Fruit fly (Drosophila melanogaster) whole organism: ENCODE measurements around the gene CG31875.
A peak's percentile ranks its signal among the peaks of the same experiment; 100 is the strongest.

Experiments
- CG8478 ChIP-seq: fragments of >200 bp; optimal IDR thresholded peaks from 2 replicates; lab custom pipeline; 2018; ENCODE audit warnings: inconsistent platforms
- Dll ChIP-seq: fragments of >200 bp; optimal IDR thresholded peaks from 2 replicates; lab custom pipeline; 2017
- EcR ChIP-seq, 2 experiments: fragments of >200 bp; optimal IDR thresholded peaks; 2 replicates each; lab custom pipeline; 2017; ENCODE audit warnings: missing biosample characterization in 2 of 2, missing genetic modification characterization in 2 of 2, missing genetic modification reagents in 2 of 2
- pan ChIP-seq: fragments of >200 bp; optimal IDR thresholded peaks from 2 replicates; lab custom pipeline; 2017
- psq ChIP-seq: fragments of >200 bp; optimal IDR thresholded peaks from 2 replicates; lab custom pipeline; 2017
- usp ChIP-seq: fragments of >200 bp; optimal IDR thresholded peaks from 2 replicates; lab custom pipeline; 2017; ENCODE audit warnings: missing biosample characterization, missing genetic modification characterization, mixed read lengths

The CG31875 gene

dm6 chr2L:9968201-9968727 lies 34.3 kb downstream of the CG31875 start:
- TF ChIP-seq EcR (GFP tag; optimal IDR thresholded peaks at IDR 0.05; lab: Kevin White, UChicago) (no peak), CG8478 (lab: Kevin White, UChicago) (no peak), usp (GFP tag; lab: Kevin White, UChicago) (no peak), pan (lab: Kevin White, UChicago) (no peak), psq (lab: Kevin White, UChicago) (no peak), Dll (lab: Kevin White, UChicago) (no peak)

DNA sequence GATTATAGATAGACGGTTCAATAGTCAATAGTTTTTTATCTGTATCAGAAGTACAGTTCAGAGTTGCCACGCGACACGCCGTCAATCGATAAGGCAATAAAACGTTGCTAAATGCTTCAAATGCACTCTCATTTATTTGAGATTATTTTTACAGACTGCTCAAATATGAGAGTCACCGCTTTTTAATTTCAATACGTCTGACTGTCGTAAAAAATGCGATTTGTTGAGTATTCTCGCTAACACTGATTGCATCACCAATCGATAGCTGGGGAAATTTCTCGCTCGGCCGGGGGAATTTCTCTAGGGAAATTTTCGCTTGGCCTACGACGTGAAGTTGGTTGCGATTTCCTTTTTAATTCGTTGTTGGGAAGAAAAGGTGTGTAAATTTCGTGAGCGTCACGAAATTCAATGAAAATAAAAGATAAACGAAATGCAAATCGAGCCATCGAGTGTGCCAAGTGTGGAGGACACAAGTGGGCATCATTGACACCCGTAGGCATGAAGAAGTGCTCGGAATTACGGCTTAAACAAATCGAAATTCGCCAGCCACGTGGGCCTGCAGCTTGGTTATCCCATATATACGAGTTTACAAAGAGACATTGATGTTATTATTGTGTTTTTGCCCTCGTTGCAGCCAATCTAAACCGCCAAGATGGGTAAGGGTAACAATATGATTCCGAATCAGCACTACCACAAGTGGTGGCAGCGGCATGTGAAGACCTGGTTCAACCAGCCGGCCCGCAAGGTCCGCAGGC lies 35.4 kb downstream of the CG31875 start, which contains the start of the genes Dref and RpL13:
Gene Dref (minus strand): TSS at position 247 of the 755 bp plus-strand sequence.
Gene RpL13 (plus strand): TSS at position 331 of the 755 bp plus-strand sequence.
- TF ChIP-seq usp (GFP tag; lab: Kevin White, UChicago) (no peak), CG8478 (lab: Kevin White, UChicago) (no peak), psq (lab: Kevin White, UChicago) (no peak), pan (lab: Kevin White, UChicago) (no peak), EcR (GFP tag; optimal IDR thresholded peaks at IDR 0.05; lab: Kevin White, UChicago) (no peak), Dll (lab: Kevin White, UChicago) (no peak)

dm6 chr2L:9963603-9964042 lies 38.9 kb downstream of the CG31875 start, which contains the start of gene CG5850:
Gene CG5850, minus strand, starts transcription at chr2L:9963949.
- TF ChIP-seq pan (lab: Kevin White, UChicago) (no peak), Dll (lab: Kevin White, UChicago) (no peak), psq (lab: Kevin White, UChicago) (no peak), CG8478 (lab: Kevin White, UChicago) (no peak), EcR (GFP tag; optimal IDR thresholded peaks at IDR 0.05; lab: Kevin White, UChicago) (no peak), usp (GFP tag; lab: Kevin White, UChicago) (no peak)

DNA sequence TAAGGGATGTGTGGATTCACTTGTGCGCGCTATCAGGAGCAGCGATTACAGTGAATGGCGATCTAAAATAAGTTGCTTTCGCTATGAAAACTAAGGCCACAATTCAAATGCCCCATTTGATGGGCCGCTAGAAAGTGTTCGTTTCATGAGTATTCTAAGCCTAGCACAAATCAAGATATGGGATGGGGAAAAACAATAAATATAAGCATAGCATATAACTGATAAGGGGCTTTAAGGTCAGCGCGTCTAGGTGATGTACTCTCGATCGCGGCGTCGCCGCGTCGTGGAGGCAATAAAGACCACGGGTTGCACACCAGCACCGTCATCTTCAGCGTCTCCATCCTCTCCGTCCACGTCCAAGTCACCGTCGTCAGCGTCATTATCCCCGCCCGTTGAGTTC lies 41.8 kb downstream of the CG31875 start:
- TF ChIP-seq usp (GFP tag; lab: Kevin White, UChicago) (no peak), psq (lab: Kevin White, UChicago) (no peak), pan (lab: Kevin White, UChicago) (no peak), CG8478 (lab: Kevin White, UChicago) (no peak), EcR (GFP tag; optimal IDR thresholded peaks at IDR 0.05; lab: Kevin White, UChicago) (no peak), Dll (lab: Kevin White, UChicago) (no peak)

- no peak for TF ChIP-seq Dll (lab: Kevin White, UChicago)
- TF ChIP-seq pan (lab: Kevin White, UChicago) = peak; percentile 96
Observed at dm6 chr2L:9956993-9957652, 45.4 kb downstream of the CG31875 start, which contains the start of the genes CG4658 and CG5846. Gene CG4658, plus strand, starts transcription at chr2L:9957132. Gene CG5846, minus strand, starts transcription at chr2L:9957237.

dm6 chr2L:9954696-9955095 lies 47.8 kb downstream of the CG31875 start:
- TF ChIP-seq EcR (GFP tag; optimal IDR thresholded peaks at IDR 0.05; lab: Kevin White, UChicago) (no peak), pan (lab: Kevin White, UChicago) (no peak), CG8478 (lab: Kevin White, UChicago) (no peak), usp (GFP tag; lab: Kevin White, UChicago) (no peak), Dll (lab: Kevin White, UChicago) (no peak), psq (lab: Kevin White, UChicago) (no peak)

DNA sequence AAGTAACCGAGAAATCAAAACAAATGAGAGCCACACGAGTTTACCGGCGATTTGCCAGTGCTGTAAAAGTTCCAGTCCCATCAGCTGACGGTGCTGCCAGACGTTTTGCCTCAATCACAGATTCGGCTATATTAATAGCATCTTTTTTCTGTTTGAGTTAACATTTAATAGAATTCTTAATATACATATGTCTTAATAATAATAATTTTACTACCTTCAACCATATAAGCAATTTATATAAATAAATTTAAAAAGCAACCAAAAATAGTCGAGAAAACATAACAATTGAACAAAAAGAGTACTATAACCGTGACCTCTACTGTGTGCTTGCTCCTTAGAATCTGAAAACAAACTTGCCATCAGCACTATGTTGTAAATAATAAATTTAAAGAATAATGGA lies 48.4 kb downstream of the CG31875 start, which contains the start of the genes CG13126 and CG4709:
Gene CG13126 (minus strand): TSS at position 63 of the 400 bp plus-strand sequence.
Gene CG4709 (plus strand): TSS at position 207 of the 400 bp plus-strand sequence.
- TF ChIP-seq pan (lab: Kevin White, UChicago) (no peak), Dll (lab: Kevin White, UChicago) (no peak), psq (lab: Kevin White, UChicago) (no peak), usp (GFP tag; lab: Kevin White, UChicago) (no peak), EcR (GFP tag; optimal IDR thresholded peaks at IDR 0.05; lab: Kevin White, UChicago) (no peak), CG8478 (lab: Kevin White, UChicago) (no peak)

DNA sequence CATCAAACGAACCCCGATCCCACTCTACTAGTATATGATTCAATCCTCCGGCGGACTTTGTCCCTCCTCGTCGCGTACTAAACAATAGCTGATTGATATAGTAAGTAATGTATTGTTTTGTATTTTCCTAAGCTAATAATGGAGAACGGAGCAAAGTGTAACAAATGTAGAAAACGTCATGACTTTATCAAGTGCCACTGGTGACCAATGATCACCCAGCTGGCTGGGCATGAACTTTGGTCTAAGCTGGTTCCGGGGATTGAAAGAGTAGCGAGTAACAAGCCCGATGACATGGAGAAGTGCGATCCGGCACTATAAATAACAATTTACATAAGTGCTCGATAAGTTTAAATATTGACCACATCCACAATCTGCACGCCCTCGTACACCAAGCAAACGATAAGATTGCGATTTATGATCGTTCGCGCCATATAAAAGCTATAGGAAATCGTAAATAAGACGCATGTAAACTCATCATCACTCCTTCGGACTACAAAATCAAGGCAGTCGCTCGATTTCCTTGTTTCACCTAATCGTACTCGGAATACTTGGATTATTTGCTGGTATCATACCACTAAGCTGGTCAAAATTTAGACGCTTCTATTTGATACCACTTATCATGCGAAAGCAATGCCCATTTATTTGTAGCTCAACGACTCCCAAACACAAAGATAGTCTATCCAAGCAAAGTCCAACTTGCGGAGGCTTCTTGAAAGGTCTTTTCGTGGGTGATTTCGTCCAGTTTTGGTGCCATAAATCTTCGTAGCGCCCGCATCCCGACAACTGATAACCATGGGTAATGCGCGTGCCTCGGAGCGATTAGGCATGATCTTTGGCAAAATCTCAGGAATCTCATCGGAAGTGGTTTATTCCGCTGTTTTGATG lies 53.1 kb downstream of the CG31875 start:
- TF ChIP-seq usp (GFP tag; lab: Kevin White, UChicago) (no peak), CG8478 (lab: Kevin White, UChicago) (no peak), EcR (GFP tag; optimal IDR thresholded peaks at IDR 0.05; lab: Kevin White, UChicago) (no peak), psq (lab: Kevin White, UChicago) (no peak)

DNA sequence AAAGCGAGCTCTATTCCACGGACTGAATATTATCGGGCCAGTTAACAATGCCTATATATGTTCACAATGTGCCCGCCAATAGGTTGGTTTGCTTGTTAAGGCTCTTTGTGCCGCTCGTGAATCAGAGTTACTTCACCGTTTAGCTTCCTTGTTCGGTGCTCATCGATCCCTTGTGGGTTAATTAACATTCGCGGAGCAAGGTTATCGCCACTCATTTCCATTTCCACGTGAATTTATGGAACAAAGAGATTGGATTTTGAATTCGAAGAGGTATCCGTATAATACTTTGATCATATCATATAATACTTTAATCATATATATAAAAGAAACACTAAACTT lies 54.0 kb downstream of the CG31875 start:
- TF ChIP-seq psq (lab: Kevin White, UChicago) (no peak), Dll (lab: Kevin White, UChicago) (no peak)

DNA sequence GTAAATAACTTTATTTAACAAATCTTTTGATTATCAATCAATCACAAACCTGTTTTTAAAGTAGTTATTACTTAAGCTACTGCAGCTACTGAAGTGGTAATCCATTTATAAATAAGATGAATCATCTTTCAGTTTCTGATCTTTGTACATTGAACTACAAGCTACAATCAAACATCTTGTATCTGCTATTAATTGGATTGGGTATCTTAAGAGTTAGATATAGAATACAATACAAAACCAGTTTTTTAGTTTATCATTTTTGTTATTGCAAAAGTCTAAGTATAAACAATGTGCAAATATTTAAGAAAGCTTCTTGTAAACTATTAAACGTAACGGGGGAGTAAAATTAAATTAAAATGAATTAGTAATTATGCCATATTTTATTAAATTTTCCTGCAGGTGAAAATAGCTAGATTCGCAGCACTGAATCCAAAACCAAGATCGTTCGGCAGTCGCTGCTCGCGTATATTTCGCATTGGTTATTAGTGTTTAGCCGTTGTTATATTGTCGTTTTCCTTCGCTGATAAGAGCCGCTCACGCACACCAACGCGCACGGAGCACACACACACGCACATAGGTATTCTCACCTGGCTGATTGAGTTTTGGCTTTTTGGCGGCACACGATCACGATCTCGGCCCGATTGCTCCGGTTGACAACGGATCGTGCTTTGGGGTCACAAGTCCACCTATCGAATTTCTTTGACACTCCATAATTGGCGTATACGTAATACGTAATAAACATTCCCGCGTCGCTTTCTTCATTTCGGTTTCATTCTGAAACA lies 54.6 kb downstream of the CG31875 start:
- TF ChIP-seq pan (lab: Kevin White, UChicago) = no peak
- no peak for TF ChIP-seq CG8478 (lab: Kevin White, UChicago)
- TF ChIP-seq EcR (GFP tag; optimal IDR thresholded peaks at IDR 0.05; lab: Kevin White, UChicago) = no peak
- no peak for TF ChIP-seq usp (GFP tag; lab: Kevin White, UChicago)
- TF ChIP-seq Dll (lab: Kevin White, UChicago) = no peak
- TF ChIP-seq psq (lab: Kevin White, UChicago) = no peak
